Worm (Caenorhabditis elegans): ENCODE data around the gene F40A3.2.

F40A3.2 gene

DNA sequence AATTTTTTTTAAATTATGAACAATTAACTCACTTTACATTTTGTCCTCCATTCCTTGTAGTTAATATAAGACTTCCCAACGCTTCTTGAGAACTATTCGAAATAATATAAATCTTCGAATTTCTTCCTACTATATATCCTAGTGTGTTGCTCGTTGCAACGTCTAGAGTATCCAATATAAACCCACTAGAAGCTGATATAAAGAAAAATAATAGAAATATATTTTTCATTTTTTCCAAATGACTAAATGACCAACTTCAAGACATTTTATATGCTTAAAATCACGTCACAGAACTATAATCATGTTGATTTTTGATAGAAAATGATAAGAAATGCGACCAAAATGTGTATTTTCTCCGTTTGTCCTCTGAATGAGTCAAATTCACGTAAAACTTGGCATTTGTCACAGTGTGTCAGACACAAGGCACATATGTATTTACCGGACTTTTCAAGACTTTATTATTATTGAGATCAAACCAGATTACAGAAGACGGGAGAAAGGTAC, 15.6 kb upstream of the F40A3.2 start, which contains the start of gene C37C3.10:
Gene C37C3.10, minus strand, starts transcription at position 51 of the 504 bp plus-strand sequence.
- TF ChIP-seq duxl-1 (tag; optimal IDR thresholded peaks at IDR 0.05; ENCODE audit: poor library complexity) (no peak), aha-1 (tag) (no peak), daf-12 (tag; optimal IDR thresholded peaks at IDR 0.05) (no peak), dmd-6 (GFP tag; IDR thresholded peaks at IDR 0.05) (peak; percentile 22; the same call in 1 of the 2 replicates), snpc-4 (tag; optimal IDR thresholded peaks at IDR 0.05) (no peak)

DNA sequence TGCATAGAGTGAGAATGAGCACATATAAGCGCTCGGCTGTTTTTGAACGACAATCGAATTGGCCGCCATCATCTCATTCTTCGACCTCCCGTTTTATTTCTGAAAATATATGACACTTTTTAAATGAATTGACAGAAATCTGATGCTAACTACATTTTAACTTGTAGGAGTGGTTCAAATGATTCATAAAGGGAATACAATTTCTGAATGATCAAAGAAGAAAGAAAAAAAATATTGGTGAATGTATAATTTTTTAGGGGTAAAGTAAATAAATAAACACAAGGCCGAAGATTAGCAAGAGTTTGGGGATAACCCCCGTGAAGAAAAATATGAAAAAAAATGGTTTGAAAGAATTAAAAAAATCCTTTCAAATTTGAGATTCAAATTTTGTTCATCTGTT, 14.1 kb upstream of the F40A3.2 start, which contains the start of gene C37C3.11:
Gene C37C3.11, minus strand, starts transcription at position 101 of the 400 bp plus-strand sequence.
- TF ChIP-seq F37D6.2 (tag; optimal IDR thresholded peaks at IDR 0.05) (no peak), ctbp-1 (GFP tag; IDR thresholded peaks at IDR 0.05) (no peak), nhr-42 (GFP tag; IDR thresholded peaks at IDR 0.05) (no peak), zfp-2 (tag; optimal IDR thresholded peaks at IDR 0.05) (no peak), nhr-41 (GFP tag; IDR thresholded peaks at IDR 0.05) (no peak), lir-3 (tag; optimal IDR thresholded peaks at IDR 0.05) (no peak), R02D3.7 (tag; optimal IDR thresholded peaks at IDR 0.05) (no peak), nhr-76 (tag; optimal IDR thresholded peaks at IDR 0.05) (no peak), lin-39 (tag; optimal IDR thresholded peaks at IDR 0.05) (no peak), hif-1 (tag; optimal IDR thresholded peaks at IDR 0.05) (no peak)

DNA sequence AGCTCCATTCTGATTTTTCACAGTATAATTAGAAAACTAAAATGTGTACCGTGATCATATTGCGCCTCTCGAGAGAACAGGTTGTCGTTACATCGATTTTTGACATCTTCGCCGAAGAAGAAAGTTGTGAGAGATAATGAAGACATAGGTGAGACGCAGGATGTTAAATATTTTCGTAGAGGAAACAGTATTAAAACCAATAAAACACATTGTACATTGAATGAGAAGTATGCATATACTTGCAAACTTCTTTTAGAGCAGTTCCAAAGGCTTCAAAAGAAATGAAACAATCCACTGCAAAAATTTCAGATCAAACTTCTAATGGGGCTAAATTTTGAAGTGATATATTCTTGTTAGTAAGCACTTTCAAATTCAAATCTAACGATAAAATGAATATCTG, 8.0 kb upstream of the F40A3.2 start, which contains the start of gene nipi-4:
Gene nipi-4, minus strand, starts transcription at position 101 of the 400 bp plus-strand sequence.
- TF ChIP-seq nhr-76 (tag; optimal IDR thresholded peaks at IDR 0.05) (no peak), sdz-12 (GFP tag; optimal IDR thresholded peaks at IDR 0.05) (no peak), skn-1 (tag; optimal IDR thresholded peaks at IDR 0.05) (no peak), T20F7.1 (GFP tag; optimal IDR thresholded peaks at IDR 0.05) (no peak), nhr-25 (tag; optimal IDR thresholded peaks at IDR 0.05; ENCODE audit: borderline replicate concordance, insufficient read depth) (no peak), Y105C5A.15 (GFP tag; IDR thresholded peaks at IDR 0.05) (no peak), lsy-2 (tag; optimal IDR thresholded peaks at IDR 0.05) (no peak), F44E2.7 (GFP tag; IDR thresholded peaks at IDR 0.05) (no peak), ZK337.2 (GFP tag; IDR thresholded peaks at IDR 0.05) (no peak)

DNA sequence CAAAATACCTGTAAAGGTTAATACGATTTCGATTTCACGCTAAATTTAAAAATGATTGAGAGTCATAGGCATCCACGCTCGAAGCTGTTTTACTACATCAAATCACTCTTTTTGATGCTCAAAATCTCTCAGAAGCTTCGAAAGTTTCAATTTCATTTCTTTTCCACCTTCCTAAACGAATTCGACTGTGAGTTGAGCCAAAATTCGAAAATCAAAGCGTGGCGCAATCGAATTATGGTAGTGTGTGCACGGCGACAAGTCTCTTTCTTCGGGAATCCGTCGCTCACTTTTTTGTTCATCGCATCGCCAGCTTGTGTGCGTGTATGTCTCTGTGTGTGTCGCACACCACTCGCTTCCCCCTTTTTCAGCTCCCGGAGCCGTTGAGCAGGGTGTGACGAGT, 5.8 kb upstream of the F40A3.2 start:
- TF ChIP-seq fkh-10 (GFP tag; optimal IDR thresholded peaks at IDR 0.05), result peak; percentile 55
- TF ChIP-seq ces-1 (GFP tag; optimal IDR thresholded peaks at IDR 0.05), result peak; percentile 65
- TF ChIP-seq daf-19 (GFP tag; conservative IDR thresholded peaks at IDR 0.05), result no peak
- TF ChIP-seq ctbp-1 (GFP tag; IDR thresholded peaks at IDR 0.05), result 0 out of 2 replicates have a peak, but pooled peaks have one; percentile 16
- TF ChIP-seq aha-1 (tag), result no peak
- TF ChIP-seq mdt-29 (GFP tag; IDR thresholded peaks at IDR 0.05), result no peak

DNA sequence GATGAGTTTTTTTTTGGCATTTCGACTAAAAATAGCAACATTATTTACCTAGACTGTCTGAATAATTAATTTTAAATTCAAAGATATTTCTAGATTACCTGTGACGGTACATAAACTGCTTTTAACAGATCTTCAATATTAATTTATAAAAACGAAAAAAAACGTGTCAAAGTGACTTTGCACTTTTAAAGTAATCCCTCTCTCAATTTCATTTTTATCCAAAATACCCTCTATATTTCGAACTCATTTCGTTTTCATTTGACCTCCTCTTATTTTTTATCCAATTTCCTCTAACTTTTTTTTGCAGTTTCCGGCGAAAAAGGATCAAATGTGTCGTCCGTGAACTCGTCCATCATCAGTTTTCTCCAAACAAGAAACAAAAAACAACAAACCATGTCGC, 3.3 kb upstream of the F40A3.2 start, which contains the start of gene F40A3.4:
Gene F40A3.4, plus strand, starts transcription at position 301 of the 400 bp plus-strand sequence.
- TF ChIP-seq nhr-111 (GFP tag; optimal IDR thresholded peaks at IDR 0.05) (no peak), pqm-1 (tag; optimal IDR thresholded peaks at IDR 0.05) (no peak), ceh-32 (tag; optimal IDR thresholded peaks at IDR 0.05; ENCODE audit: poor library complexity) (no peak), T26A8.4 (GFP tag; IDR thresholded peaks at IDR 0.05) (no peak), hmg-1.1 (GFP tag; IDR thresholded peaks at IDR 0.05) (no peak), lin-38 (GFP tag; IDR thresholded peaks at IDR 0.05) (no peak), T20F7.1 (GFP tag; optimal IDR thresholded peaks at IDR 0.05) (no peak), set-16 (GFP tag; IDR thresholded peaks at IDR 0.05) (no peak), zip-2 (tag; optimal IDR thresholded peaks at IDR 0.05) (no peak), ztf-7 (tag; optimal IDR thresholded peaks at IDR 0.05) (no peak), lin-29 (GFP tag; IDR thresholded peaks at IDR 0.05) (no peak), nhr-76 (tag; optimal IDR thresholded peaks at IDR 0.05) (no peak), sdz-12 (GFP tag; optimal IDR thresholded peaks at IDR 0.05) (no peak), snpc-4 (tag; optimal IDR thresholded peaks at IDR 0.05) (no peak), nhr-10 (tag; optimal IDR thresholded peaks at IDR 0.05) (no peak), attf-4 (tag; optimal IDR thresholded peaks at IDR 0.05) (no peak), zag-1 (tag; optimal IDR thresholded peaks at IDR 0.05) (no peak), ZK337.2 (GFP tag; IDR thresholded peaks at IDR 0.05) (no peak), D1046.2 (GFP tag; IDR thresholded peaks at IDR 0.05) (no peak)
